Fruit fly (Drosophila melanogaster) whole organism, wandering third instar larva: ENCODE measurements around the gene CG14309.

Experiments used
- Abd-B ChIP-seq: fragments of >200 bp; optimal IDR thresholded peaks from 2 replicates; lab custom pipeline; 2017; ENCODE audit warnings: missing biosample characterization, missing genetic modification characterization
- CG32264 ChIP-seq: fragments of 200-800 bp; sonication (Bioruptor generic); optimal IDR thresholded peaks from 2 replicates; lab custom pipeline; 2016; ENCODE audit warnings: missing biosample characterization, missing genetic modification characterization
- CrebA ChIP-seq: fragments of 200-800 bp; sonication (Bioruptor generic); optimal IDR thresholded peaks from 2 replicates; lab custom pipeline; 2016; ENCODE audit warnings: missing biosample characterization, mild to moderate bottlenecking, missing genetic modification characterization, borderline replicate concordance
- Dfd ChIP-seq: fragments of >200 bp; optimal IDR thresholded peaks from 2 replicates; lab custom pipeline; 2017; ENCODE audit warnings: missing biosample characterization, missing genetic modification characterization
- Dif ChIP-seq: fragments of 200-275, 200-300 bp; sonication (Bioruptor generic); optimal IDR thresholded peaks from 2 replicates; lab custom pipeline; 2018; ENCODE audit warnings: missing biosample characterization, missing genetic modification characterization; ENCODE audit not compliant: partially characterized antibody
- HLH106 ChIP-seq: fragments of 200-800 bp; optimal IDR thresholded peaks from 3 replicates; lab custom pipeline; 2019; ENCODE audit warnings: missing biosample characterization, mild to moderate bottlenecking, missing genetic modification characterization, moderate library complexity
- Hnf4 ChIP-seq: fragments of 200-800 bp; sonication (Bioruptor generic); optimal IDR thresholded peaks from 2 replicates; lab custom pipeline; 2016; ENCODE audit warnings: missing biosample characterization, mild to moderate bottlenecking, missing genetic modification characterization
- Hr78 ChIP-seq: fragments of >200 bp; optimal IDR thresholded peaks from 2 replicates; lab custom pipeline; 2017; ENCODE audit warnings: missing biosample characterization, missing genetic modification characterization
- Hr83 ChIP-seq: fragments of 200-300 bp; sonication (Bioruptor generic); optimal IDR thresholded peaks from 2 replicates; lab custom pipeline; 2016; ENCODE audit warnings: missing biosample characterization, mild to moderate bottlenecking, missing genetic modification characterization, moderate library complexity; ENCODE audit not compliant: poor library complexity, severe bottlenecking
- Jra ChIP-seq: sonication (Bioruptor generic); optimal IDR thresholded peaks from 2 replicates; lab custom pipeline; 2016; ENCODE audit warnings: missing biosample characterization, missing genetic modification characterization
- Mio ChIP-seq: sonication (Bioruptor generic); optimal IDR thresholded peaks from 2 replicates; lab custom pipeline; 2016; ENCODE audit warnings: missing biosample characterization, missing genetic modification characterization
- Myc ChIP-seq: fragments of >200 bp; optimal IDR thresholded peaks from 2 replicates; lab custom pipeline; 2017
- N ChIP-seq: fragments of >200 bp; optimal IDR thresholded peaks from 2 replicates; lab custom pipeline; 2018; ENCODE audit warnings: missing biosample characterization, missing external identifiers, missing genetic modification characterization
- OdsH ChIP-seq: fragments of 200-800 bp; sonication (Bioruptor generic); optimal IDR thresholded peaks from 2 replicates; lab custom pipeline; 2016; ENCODE audit warnings: missing biosample characterization, mild to moderate bottlenecking, missing genetic modification characterization
- Rel ChIP-seq, 2 experiments: fragments of 200-800 bp; sonication (Bioruptor generic) in 1 of 2; optimal IDR thresholded peaks; 2 replicates in 1 of 2; 3 replicates in 1 of 2; lab custom pipeline; 2016 to 2019; ENCODE audit warnings: mild to moderate bottlenecking in 2 of 2, missing biosample characterization in 2 of 2, missing genetic modification characterization in 2 of 2, moderate library complexity in 1 of 2
- Sp1 ChIP-seq: fragments of 200-800 bp; sonication (Bioruptor generic); optimal IDR thresholded peaks from 3 replicates; lab custom pipeline; 2019; ENCODE audit warnings: missing biosample characterization, mild to moderate bottlenecking, missing genetic modification characterization, moderate library complexity
- Vsx2 ChIP-seq: fragments of 200-300, 225-300 bp; sonication (Bioruptor generic); optimal IDR thresholded peaks from 2 replicates; lab custom pipeline; 2018; ENCODE audit warnings: missing biosample characterization, missing genetic modification characterization; ENCODE audit not compliant: partially characterized antibody
- br ChIP-seq: fragments of 200-800 bp; sonication (Bioruptor generic); optimal IDR thresholded peaks from 2 replicates; lab custom pipeline; 2016; ENCODE audit warnings: missing biosample characterization, missing genetic modification characterization
- brk ChIP-seq: fragments of 200-800 bp; sonication (Bioruptor generic); optimal IDR thresholded peaks from 2 replicates; lab custom pipeline; 2016; ENCODE audit warnings: missing biosample characterization, mild to moderate bottlenecking, missing genetic modification characterization
- dl ChIP-seq, 2 experiments: fragments of 175-275, 200-275 bp in 1 of 2; fragments of 200-275 bp in 1 of 2; sonication (Bioruptor generic); optimal IDR thresholded peaks; lab custom pipeline; 2018; ENCODE audit warnings: mild to moderate bottlenecking in 2 of 2, missing biosample characterization in 2 of 2, missing genetic modification characterization in 2 of 2, moderate library complexity in 2 of 2; ENCODE audit not compliant: partially characterized antibody in 2 of 2, insufficient read depth in 1 of 2
- dmrt93B ChIP-seq: fragments of 200-800 bp; sonication (Bioruptor generic); optimal IDR thresholded peaks from 2 replicates; lab custom pipeline; 2018; ENCODE audit warnings: missing biosample characterization, mild to moderate bottlenecking, missing genetic modification characterization
- dsf ChIP-seq: sonication (Bioruptor generic); optimal IDR thresholded peaks from 2 replicates; lab custom pipeline; 2016; ENCODE audit warnings: missing biosample characterization, missing genetic modification characterization, borderline replicate concordance
- ey ChIP-seq: fragments of 200-800 bp; sonication (Bioruptor generic); optimal IDR thresholded peaks from 2 replicates; lab custom pipeline; 2016; ENCODE audit warnings: missing biosample characterization, missing genetic modification characterization
- foxo ChIP-seq, 2 experiments: fragments of 200-800 bp; sonication (Bioruptor generic); optimal IDR thresholded peaks; 2 replicates in 1 of 2; 3 replicates in 1 of 2; lab custom pipeline; 2016 to 2017; ENCODE audit warnings: missing biosample characterization in 2 of 2, missing genetic modification characterization in 2 of 2
- fru ChIP-seq: fragments of 200-800 bp; sonication (Bioruptor generic); optimal IDR thresholded peaks from 3 replicates; lab custom pipeline; 2016; ENCODE audit warnings: missing biosample characterization, mild to moderate bottlenecking, missing genetic modification characterization
- h ChIP-seq: fragments of 200-800 bp; sonication (Bioruptor generic); optimal IDR thresholded peaks from 3 replicates; lab custom pipeline; 2016; ENCODE audit warnings: missing biosample characterization, mild to moderate bottlenecking, missing genetic modification characterization
- jim ChIP-seq: fragments of 175-275, 200-325 bp; sonication (Bioruptor generic); optimal IDR thresholded peaks from 2 replicates; lab custom pipeline; 2016; ENCODE audit warnings: missing biosample characterization, mild to moderate bottlenecking, missing genetic modification characterization
- pan ChIP-seq: fragments of >200 bp; optimal IDR thresholded peaks from 2 replicates; lab custom pipeline; 2017
- psq ChIP-seq: fragments of 200-800 bp; sonication (Bioruptor generic); optimal IDR thresholded peaks from 3 replicates; lab custom pipeline; 2017; ENCODE audit warnings: missing biosample characterization, mild to moderate bottlenecking, missing genetic modification characterization, moderate library complexity
- rgr ChIP-seq: fragments of 200-800 bp; sonication (Bioruptor generic); optimal IDR thresholded peaks from 3 replicates; lab custom pipeline; 2016; ENCODE audit warnings: missing biosample characterization, mild to moderate bottlenecking, missing genetic modification characterization
- sage ChIP-seq: fragments of 200-800 bp; sonication (Bioruptor generic); optimal IDR thresholded peaks from 2 replicates; lab custom pipeline; 2016; ENCODE audit warnings: missing biosample characterization, mild to moderate bottlenecking, missing genetic modification characterization
- sv ChIP-seq: fragments of 200-800 bp; sonication (Bioruptor generic); optimal IDR thresholded peaks from 3 replicates; lab custom pipeline; 2016; ENCODE audit warnings: missing biosample characterization, missing genetic modification characterization
- tai ChIP-seq: sonication (Bioruptor generic); optimal IDR thresholded peaks from 2 replicates; lab custom pipeline; 2016; ENCODE audit warnings: missing biosample characterization, missing genetic modification characterization
- usp ChIP-seq: fragments of >200 bp; optimal IDR thresholded peaks from 2 replicates; lab custom pipeline; 2017; ENCODE audit warnings: missing biosample characterization, missing genetic modification characterization
- woc ChIP-seq: sonication (Bioruptor generic); optimal IDR thresholded peaks from 2 replicates; lab custom pipeline; 2016; ENCODE audit warnings: missing biosample characterization, mild to moderate bottlenecking, missing genetic modification characterization

Gene CG14309

dm6 chr3R:18398954-18399697 is 14.3 kb upstream of the CG14309 start, which contains the start of gene Vha100-2:
Gene Vha100-2 (minus strand): TSS chr3R:18399169.
- TF ChIP-seq woc (peak; percentile 55), sv (GFP tag; lab: Kevin White, UChicago) (peak; percentile 35), Jra (GFP tag; lab: Kevin White, UChicago) (peak; percentile 28), Myc (peak; percentile 35), Dfd (GFP tag; lab: Kevin White, UChicago) (no peak), dmrt93B (GFP tag; lab: Kevin White, UChicago) (no peak), Hr83 (GFP tag; lab: Kevin White, UChicago) (peak; percentile 84), Sp1 (GFP tag; lab: Kevin White, UChicago) (peak; percentile 23), foxo (GFP tag; optimal IDR thresholded peaks at IDR 0.05; lab: Kevin White, UChicago) (peak in 1 of 2 experiments; percentile 27), Dif (GFP tag; lab: Kevin White, UChicago) (peak; percentile 77), fru (GFP tag; lab: Kevin White, UChicago) (no peak), Hnf4 (GFP tag; lab: Kevin White, UChicago) (peak; percentile 54), dl (GFP tag; optimal IDR thresholded peaks at IDR 0.05; lab: Kevin White, UChicago; ENCODE audit: insufficient read depth in 1 of 2, partially characterized antibody in 2 of 2) (peak in 1 of 2 experiments; percentile 71), psq (GFP tag; lab: Kevin White, UChicago) (no peak), Vsx2 (GFP tag; lab: Kevin White, UChicago) (peak; percentile 90), brk (GFP tag; lab: Kevin White, UChicago) (peak; percentile 63), Rel (GFP tag; optimal IDR thresholded peaks at IDR 0.05; lab: Kevin White, UChicago) (no peak), Rel (tag; optimal IDR thresholded peaks at IDR 0.05; lab: Kevin White, UChicago) (peak; percentile 28)

DNA sequence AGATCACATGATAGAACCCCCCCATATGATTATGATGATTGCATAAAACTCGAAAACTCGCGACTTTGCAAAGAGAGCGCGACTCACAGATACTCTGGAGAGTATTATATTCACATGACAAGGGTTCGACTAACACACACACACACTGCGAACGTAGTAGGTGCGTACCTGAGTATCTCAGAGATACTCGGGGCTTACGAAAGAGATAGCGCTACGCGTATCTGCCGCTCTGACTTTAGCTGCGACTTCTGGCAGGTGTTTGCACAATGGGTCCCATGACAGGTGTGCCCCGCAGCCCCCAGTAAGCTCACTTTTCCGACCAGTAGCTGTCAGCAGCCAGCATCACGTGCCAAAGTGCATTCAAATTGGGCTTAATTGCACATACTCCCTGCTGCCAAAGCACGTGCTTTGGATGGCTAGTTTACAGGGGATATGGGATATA is 13.6 kb upstream of the CG14309 start:
- TF ChIP-seq Dif (GFP tag; lab: Kevin White, UChicago) = peak; percentile 79
- no peak for TF ChIP-seq sage (GFP tag; lab: Kevin White, UChicago)
- no peak for TF ChIP-seq Sp1 (GFP tag; lab: Kevin White, UChicago)
- TF ChIP-seq dsf (GFP tag; lab: Kevin White, UChicago) = no peak
- peak; percentile 53 for TF ChIP-seq Hnf4 (GFP tag; lab: Kevin White, UChicago)
- TF ChIP-seq Myc = peak; percentile 17
- peak; percentile 76 for TF ChIP-seq Hr83 (GFP tag; lab: Kevin White, UChicago)
- TF ChIP-seq OdsH = no peak
- TF ChIP-seq Abd-B (GFP tag; lab: Kevin White, UChicago) = no peak
- TF ChIP-seq woc = no peak
- no peak for TF ChIP-seq CrebA (GFP tag; lab: Kevin White, UChicago)
- TF ChIP-seq br (GFP tag; lab: Kevin White, UChicago) = no peak
- TF ChIP-seq ey (GFP tag; lab: Kevin White, UChicago) = no peak
- no peak for TF ChIP-seq Rel (GFP tag; optimal IDR thresholded peaks at IDR 0.05; lab: Kevin White, UChicago)
- TF ChIP-seq Rel (tag; optimal IDR thresholded peaks at IDR 0.05; lab: Kevin White, UChicago) = no peak
- no peak for TF ChIP-seq tai (GFP tag; lab: Kevin White, UChicago)
- no peak for TF ChIP-seq Mio (GFP tag; lab: Kevin White, UChicago)
- TF ChIP-seq N (GFP tag; lab: Kevin White, UChicago) = no peak
- no peak for TF ChIP-seq brk (GFP tag; lab: Kevin White, UChicago)
- no peak for TF ChIP-seq fru (GFP tag; lab: Kevin White, UChicago)
- no peak for TF ChIP-seq usp
- no peak for TF ChIP-seq CG32264 (GFP tag; lab: Kevin White, UChicago)
- no peak for TF ChIP-seq HLH106
- TF ChIP-seq rgr (GFP tag; lab: Kevin White, UChicago) = no peak
- TF ChIP-seq jim (GFP tag; lab: Kevin White, UChicago) = no peak
- no peak for TF ChIP-seq Dfd (GFP tag; lab: Kevin White, UChicago)
- peak; percentile 83 for TF ChIP-seq Vsx2 (GFP tag; lab: Kevin White, UChicago)
- no peak for TF ChIP-seq foxo (GFP tag; optimal IDR thresholded peaks at IDR 0.05; lab: Kevin White, UChicago)
- no peak for TF ChIP-seq dmrt93B (GFP tag; lab: Kevin White, UChicago)
- peak; percentile 11 to 51 for TF ChIP-seq dl (GFP tag; optimal IDR thresholded peaks at IDR 0.05; lab: Kevin White, UChicago; ENCODE audit: insufficient read depth in 1 of 2, partially characterized antibody in 2 of 2)
- no peak for TF ChIP-seq h
- TF ChIP-seq pan = no peak
- no peak for TF ChIP-seq psq (GFP tag; lab: Kevin White, UChicago)
- TF ChIP-seq Jra (GFP tag; lab: Kevin White, UChicago) = no peak
- no peak for TF ChIP-seq Hr78 (GFP tag; lab: Kevin White, UChicago)
